Worm (Caenorhabditis elegans) whole organism, young adult: ENCODE results near the gene C04F5.9.

Experiments used
- B0035.1 ChIP-seq: sonication (generic microtip); optimal IDR thresholded peaks from 2 replicates; lab custom pipeline; 2016; ENCODE audit warnings: missing genetic modification characterization, mild to moderate bottlenecking, missing compliant biosample characterization, missing genotype, missing genetic modification reagents
- F49E8.2 ChIP-seq: sonication (generic microtip); optimal IDR thresholded peaks from 3 replicates; lab custom pipeline; 2017; ENCODE audit warnings: missing genetic modification characterization, mild to moderate bottlenecking, missing compliant biosample characterization, antibody characterized with exemption, moderate library complexity; ENCODE audit not compliant: insufficient read depth
- F52B5.7 ChIP-seq: sonication (generic microtip); optimal IDR thresholded peaks from 2 replicates; lab custom pipeline; 2016; ENCODE audit warnings: mild to moderate bottlenecking, missing genetic modification characterization, missing compliant biosample characterization
- Y67H2A.10 ChIP-seq: fragments of 200-800 bp; sonication (Bioruptor generic); conservative IDR thresholded peaks from 2 replicates; pipeline ENCODE4 v1.3.6; 2022; ENCODE audit warnings: missing genetic modification reagents, missing genetic modification characterization, missing compliant biosample characterization
- hrde-1 ChIP-seq: sonication (generic microtip); optimal IDR thresholded peaks from 2 replicates; lab custom pipeline; 2016; ENCODE audit warnings: missing genetic modification characterization, mild to moderate bottlenecking, missing compliant biosample characterization, moderate library complexity, missing genotype, missing genetic modification reagents, borderline replicate concordance
- pha-4 ChIP-seq: fragments of 150-350 bp; sonication (generic microtip); optimal IDR thresholded peaks from 2 replicates; lab custom pipeline; 2014; ENCODE audit warnings: missing biosample characterization, missing genetic modification reagents, missing genetic modification characterization
- snpc-4 ChIP-seq, 5 experiments: fragments of 150-350 bp in 1 of 5; sonication (generic microtip) in 4 of 5; optimal IDR thresholded peaks; 2 replicates each; lab custom pipeline; 2014 to 2018; ENCODE audit warnings: missing genetic modification characterization in 5 of 5, missing biosample characterization in 3 of 5, antibody characterized with exemption in 2 of 5, mild to moderate bottlenecking in 2 of 5, missing compliant biosample characterization in 2 of 5, missing genotype in 2 of 5, moderate library complexity in 2 of 5, missing genetic modification reagents in 1 of 5
- unc-130 ChIP-seq: sonication (generic microtip); optimal IDR thresholded peaks from 2 replicates; lab custom pipeline; 2016; ENCODE audit warnings: missing genetic modification reagents, missing genetic modification characterization, missing compliant biosample characterization
- ztf-18 ChIP-seq: sonication (generic microtip); optimal IDR thresholded peaks from 2 replicates; lab custom pipeline; 2016; ENCODE audit warnings: missing genotype, mild to moderate bottlenecking, missing genetic modification characterization, missing compliant biosample characterization
- ztf-26 ChIP-seq: sonication (generic microtip); optimal IDR thresholded peaks from 2 replicates; lab custom pipeline; 2017; ENCODE audit warnings: missing genetic modification characterization, missing compliant biosample characterization

DNA sequence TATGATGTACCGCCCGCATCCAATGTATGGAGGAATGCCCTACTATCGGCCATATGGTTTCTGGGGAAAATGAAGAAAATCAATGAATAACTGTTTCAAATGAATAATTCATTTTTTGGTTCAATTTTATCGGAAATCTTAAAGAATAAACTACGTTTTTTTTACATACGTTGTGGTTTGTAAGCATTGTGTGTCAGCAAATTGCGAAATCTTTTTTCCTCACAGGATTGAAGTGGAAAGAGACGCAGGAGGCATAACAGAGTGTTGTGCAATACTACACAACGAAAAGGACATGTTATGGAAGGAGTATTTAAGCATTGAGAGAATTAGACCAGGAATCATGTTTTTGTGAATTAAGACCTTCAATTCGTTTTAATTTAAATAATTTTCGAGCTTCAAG lies 12.4 kb upstream of the C04F5.9 start:
- TF ChIP-seq pha-4 (tag; lab: Kevin White, UChicago) (no peak), ztf-18 (no peak), snpc-4 (GFP tag; optimal IDR thresholded peaks at IDR 0.05; lab: Kevin White, UChicago) (no peak), snpc-4 (tag; optimal IDR thresholded peaks at IDR 0.05; lab: Kevin White, UChicago) (no peak), Y67H2A.10 (no peak), unc-130 (GFP tag; lab: Kevin White, UChicago) (no peak), F52B5.7 (tag; lab: Kevin White, UChicago) (no peak), hrde-1 (tag; lab: Kevin White, UChicago) (no peak), F49E8.2 (tag; lab: Kevin White, UChicago) (no peak), ztf-26 (tag; lab: Kevin White, UChicago) (no peak), B0035.1 (tag; lab: Kevin White, UChicago) (no peak)
